Fruit fly (Drosophila melanogaster): ENCODE measurements around the gene CG3226.

CG3226 gene

dm6 chrX:6696467-6696866, 42.4 kb upstream of the CG3226 start (continued):
- TF ChIP-seq sd (tag; optimal IDR thresholded peaks at IDR 0.05), result peak; percentile 17
- peak; percentile 71 for TF ChIP-seq CG17385 (GFP tag; optimal IDR thresholded peaks at IDR 0.05)
- TF ChIP-seq scrt (GFP tag; optimal IDR thresholded peaks at IDR 0.05), result peak; percentile 79
- 0 out of 2 replicates have a peak, but pooled peaks have one; percentile 18 for TF ChIP-seq CG32767 (GFP tag; IDR thresholded peaks at IDR 0.05)
- no peak for TF ChIP-seq Lhr (GFP tag; optimal IDR thresholded peaks at IDR 0.05)
- no peak for TF ChIP-seq Abd-B (GFP tag; optimal IDR thresholded peaks at IDR 0.05)
- no peak for TF ChIP-seq zen2 (GFP tag; IDR thresholded peaks at IDR 0.05; ENCODE audit: partially characterized antibody)
- TF ChIP-seq ap (GFP tag; IDR thresholded peaks at IDR 0.05), result peak; percentile 48
- TF ChIP-seq CG5245 (GFP tag; optimal IDR thresholded peaks at IDR 0.05), result no peak
- TF ChIP-seq Xbp1 (GFP tag; optimal IDR thresholded peaks at IDR 0.05), result peak; percentile 61
- no peak for TF ChIP-seq Sin3A (optimal IDR thresholded peaks at IDR 0.05)
- TF ChIP-seq CG7963 (GFP tag; IDR thresholded peaks at IDR 0.05; ENCODE audit: partially characterized antibody), result no peak
- TF ChIP-seq abd-A (tag; optimal IDR thresholded peaks at IDR 0.05), result peak; percentile 61
- no peak for TF ChIP-seq gsb (GFP tag; IDR thresholded peaks at IDR 0.05)
- TF ChIP-seq Dip2 (GFP tag; IDR thresholded peaks at IDR 0.05), result no peak
- TF ChIP-seq CG3847 (GFP tag; IDR thresholded peaks at IDR 0.05), result peak; percentile 59; the same call in 1 of the 2 replicates
- TF ChIP-seq Myb (GFP tag; optimal IDR thresholded peaks at IDR 0.05), result peak; percentile 45
- TF ChIP-seq CG4404 (GFP tag; IDR thresholded peaks at IDR 0.05), result no peak
- TF ChIP-seq ken (GFP tag; IDR thresholded peaks at IDR 0.05), result peak; percentile 70
- TF ChIP-seq HLHmδ (GFP tag; optimal IDR thresholded peaks at IDR 0.05), result no peak
- peak; percentile 24 for TF ChIP-seq Hr3 (GFP tag; optimal IDR thresholded peaks at IDR 0.05)
- no peak for TF ChIP-seq dm (GFP tag; optimal IDR thresholded peaks at IDR 0.05)
- TF ChIP-seq CG15479 (GFP tag; optimal IDR thresholded peaks at IDR 0.05), result no peak
- no peak for TF ChIP-seq Adf1 (GFP tag; IDR thresholded peaks at IDR 0.05)
- peak; percentile 27 for TF ChIP-seq CG2202 (tag; optimal IDR thresholded peaks at IDR 0.05)
- TF ChIP-seq ato (GFP tag; IDR thresholded peaks at IDR 0.05; ENCODE audit: partially characterized antibody), result no peak
- TF ChIP-seq Pdp1 (GFP tag; optimal IDR thresholded peaks at IDR 0.05), result peak; percentile 36 to 56
- TF ChIP-seq Lim3 (GFP tag; IDR thresholded peaks at IDR 0.05), result no peak
- TF ChIP-seq Opbp (GFP tag; IDR thresholded peaks at IDR 0.05; ENCODE audit: partially characterized antibody), result no peak
- peak; percentile 41 for TF ChIP-seq fd3F (GFP tag; optimal IDR thresholded peaks at IDR 0.05)
- no peak for TF ChIP-seq H15 (GFP tag; IDR thresholded peaks at IDR 0.05)
- TF ChIP-seq CG12744 (GFP tag; optimal IDR thresholded peaks at IDR 0.05), result peak; percentile 54
- TF ChIP-seq CG30020 (tag; optimal IDR thresholded peaks at IDR 0.05), result no peak
- peak; percentile 63 for TF ChIP-seq Sox100B (GFP tag; optimal IDR thresholded peaks at IDR 0.05)
- 0 out of 2 replicates have a peak, but pooled peaks have one; percentile 28 for TF ChIP-seq al (GFP tag; IDR thresholded peaks at IDR 0.05)
- peak; percentile 44; the same call in 1 of the 2 replicates for TF ChIP-seq CG1024 (GFP tag; IDR thresholded peaks at IDR 0.05)
- peak; percentile 27; the same call in 1 of the 2 replicates for TF ChIP-seq dati (GFP tag; IDR thresholded peaks at IDR 0.05)
- TF ChIP-seq CG7786 (GFP tag; optimal IDR thresholded peaks at IDR 0.05), result peak; percentile 52
- TF ChIP-seq croc (GFP tag; conservative IDR thresholded peaks at IDR 0.05), result peak; percentile 31; the same call in 2 of the 3 replicates
- peak; percentile 80 for TF ChIP-seq CG13424 (tag; optimal IDR thresholded peaks at IDR 0.05)
- TF ChIP-seq CG9727 (GFP tag; optimal IDR thresholded peaks at IDR 0.05), result peak; percentile 63
- TF ChIP-seq CG31365 (tag; optimal IDR thresholded peaks at IDR 0.05), result no peak
- TF ChIP-seq crol (GFP tag; IDR thresholded peaks at IDR 0.05), result 0 out of 2 replicates have a peak, but pooled peaks have one; percentile 17
- peak; percentile 52 for TF ChIP-seq D19A (tag; optimal IDR thresholded peaks at IDR 0.05)
- TF ChIP-seq CG34422 (GFP tag; IDR thresholded peaks at IDR 0.05), result no peak
- TF ChIP-seq fd102C (GFP tag; optimal IDR thresholded peaks at IDR 0.05), result no peak
- no peak for TF ChIP-seq pan (optimal IDR thresholded peaks at IDR 0.05)
- peak in 1 of 2 experiments; percentile 76 for TF ChIP-seq pan (GFP tag; optimal IDR thresholded peaks at IDR 0.05 in 1 of 2, IDR thresholded peaks at IDR 0.05 in 1 of 2)
- peak; percentile 53 for TF ChIP-seq CG17829 (tag; optimal IDR thresholded peaks at IDR 0.05)
- peak; percentile 59 for TF ChIP-seq D19B (GFP tag; optimal IDR thresholded peaks at IDR 0.05)
- no peak for TF ChIP-seq NFAT (GFP tag; IDR thresholded peaks at IDR 0.05)

Measured in whole organism, embryonic.